Fruit fly (Drosophila melanogaster): Measurements from ENCODE around the gene CARPA.

dm6 chrX:7777905-7778304 is 48.1 kb upstream of the CARPA start, which contains the start of gene CG32718:
- TF ChIP-seq foxo (GFP tag; optimal IDR thresholded peaks at IDR 0.05) (no peak), jim (GFP tag; optimal IDR thresholded peaks at IDR 0.05) (no peak), Rel (GFP tag; optimal IDR thresholded peaks at IDR 0.05) (no peak), Rel (tag; optimal IDR thresholded peaks at IDR 0.05) (no peak), woc (GFP tag; optimal IDR thresholded peaks at IDR 0.05) (no peak), dmrt93B (GFP tag; optimal IDR thresholded peaks at IDR 0.05) (no peak), Hnf4 (GFP tag; optimal IDR thresholded peaks at IDR 0.05) (no peak), CrebA (GFP tag; optimal IDR thresholded peaks at IDR 0.05; ENCODE audit: borderline replicate concordance) (no peak), Abd-B (GFP tag; optimal IDR thresholded peaks at IDR 0.05) (no peak), tai (GFP tag; optimal IDR thresholded peaks at IDR 0.05) (no peak), usp (GFP tag; optimal IDR thresholded peaks at IDR 0.05) (no peak), GATAd (GFP tag; optimal IDR thresholded peaks at IDR 0.05) (no peak)

All from whole organism, wandering third instar larva.